Worm (Caenorhabditis elegans) whole organism, young adult: ENCODE data around the gene ZK742.3.

Experiments used
- B0336.3 ChIP-seq: fragments of 200-800 bp; sonication (Bioruptor generic); IDR thresholded peaks from 2 replicates; pipeline ENCODE4 v1.3.6; 2022; ENCODE audit warnings: missing genetic modification characterization, missing compliant biosample characterization
- F22D6.2 ChIP-seq: sonication (generic microtip); optimal IDR thresholded peaks from 2 replicates; lab custom pipeline; 2016; ENCODE audit warnings: mild to moderate bottlenecking, missing genetic modification characterization, missing compliant biosample characterization
- F23B12.7 ChIP-seq: sonication (generic microtip); optimal IDR thresholded peaks from 2 replicates; lab custom pipeline; 2017; ENCODE audit warnings: missing genetic modification characterization, mild to moderate bottlenecking, missing compliant biosample characterization, antibody characterized with exemption, moderate library complexity; ENCODE audit not compliant: insufficient read depth
- F52B5.7 ChIP-seq: sonication (generic microtip); optimal IDR thresholded peaks from 2 replicates; lab custom pipeline; 2016; ENCODE audit warnings: mild to moderate bottlenecking, missing genetic modification characterization, missing compliant biosample characterization
- F55B11.4 ChIP-seq: sonication (generic microtip); optimal IDR thresholded peaks from 2 replicates; lab custom pipeline; 2016; ENCODE audit warnings: missing compliant biosample characterization, missing genetic modification characterization, borderline replicate concordance; ENCODE audit not compliant: insufficient read depth
- K12H6.12 ChIP-seq: fragments of 200-800 bp; sonication (Bioruptor generic); optimal IDR thresholded peaks from 2 replicates; lab custom pipeline; 2018; ENCODE audit warnings: mild to moderate bottlenecking, missing genetic modification characterization, missing compliant biosample characterization
- T07F8.4 ChIP-seq: sonication (generic microtip); optimal IDR thresholded peaks from 2 replicates; lab custom pipeline; 2016; ENCODE audit warnings: mild to moderate bottlenecking, missing genetic modification characterization, moderate library complexity, missing compliant biosample characterization
- T26A5.8 ChIP-seq: sonication (generic microtip); optimal IDR thresholded peaks from 2 replicates; lab custom pipeline; 2016; ENCODE audit warnings: missing genetic modification characterization, missing compliant biosample characterization
- Y53F4B.3 ChIP-seq: fragments of 200-800 bp; sonication (Bioruptor generic); IDR thresholded peaks from 2 replicates; pipeline ENCODE4 v1.3.6; 2022; ENCODE audit warnings: missing genetic modification reagents, missing genetic modification characterization, missing compliant biosample characterization
- Y56A3A.18 ChIP-seq: fragments of 200-800 bp; sonication (Bioruptor generic); IDR thresholded peaks from 2 replicates; pipeline ENCODE4 v1.3.6; 2022; ENCODE audit warnings: missing genetic modification reagents, missing genetic modification characterization, missing compliant biosample characterization
- atf-7 ChIP-seq: sonication (generic microtip); optimal IDR thresholded peaks from 2 replicates; lab custom pipeline; 2017; ENCODE audit warnings: mild to moderate bottlenecking, missing genetic modification characterization, missing compliant biosample characterization
- athp-1 ChIP-seq: sonication (generic microtip); optimal IDR thresholded peaks from 2 replicates; lab custom pipeline; 2017; ENCODE audit warnings: mild to moderate bottlenecking, missing genetic modification characterization, missing compliant biosample characterization
- attf-6 ChIP-seq: fragments of 200-800 bp; sonication (Bioruptor generic); IDR thresholded peaks from 2 replicates; pipeline ENCODE4 v1.3.6; 2022; ENCODE audit warnings: missing genetic modification reagents, missing genetic modification characterization, missing compliant biosample characterization
- bed-1 ChIP-seq: fragments of 200-800 bp; sonication (Bioruptor generic); IDR thresholded peaks from 2 replicates; pipeline ENCODE4 v1.3.6; 2022; ENCODE audit warnings: missing genetic modification reagents, missing genetic modification characterization, missing compliant biosample characterization
- ceh-58 ChIP-seq: fragments of 200-800 bp; sonication (Bioruptor generic); IDR thresholded peaks from 2 replicates; pipeline ENCODE4 v1.3.6; 2022; ENCODE audit warnings: missing genetic modification characterization, missing compliant biosample characterization
- ceh-91 ChIP-seq: fragments of 200-800 bp; sonication (Bioruptor generic); IDR thresholded peaks from 2 replicates; pipeline ENCODE4 v1.3.6; 2022; ENCODE audit warnings: missing genetic modification reagents, missing genetic modification characterization, missing compliant biosample characterization
- dox-1 ChIP-seq: fragments of 200-800 bp; sonication (Bioruptor generic); IDR thresholded peaks from 2 replicates; pipeline ENCODE4 v1.3.6; 2022; ENCODE audit warnings: missing genetic modification reagents, missing genetic modification characterization, missing compliant biosample characterization
- dpl-1 ChIP-seq: fragments of 150-350 bp; optimal IDR thresholded peaks from 2 replicates; lab custom pipeline; 2014; ENCODE audit warnings: missing biosample characterization, missing genetic modification reagents, missing genetic modification characterization
- ekl-4 ChIP-seq: fragments of 200-800 bp; sonication (Bioruptor generic); IDR thresholded peaks from 2 replicates; pipeline ENCODE4 v1.3.6; 2022; ENCODE audit warnings: missing genetic modification reagents, missing genetic modification characterization, missing compliant biosample characterization
- fkh-3 ChIP-seq: sonication (generic microtip); optimal IDR thresholded peaks from 2 replicates; lab custom pipeline; 2016; ENCODE audit warnings: mild to moderate bottlenecking, missing genetic modification characterization, missing compliant biosample characterization
- him-1 ChIP-seq: sonication (generic microtip); optimal IDR thresholded peaks from 2 replicates; lab custom pipeline; 2016; ENCODE audit warnings: missing genotype, missing genetic modification reagents, missing genetic modification characterization, missing compliant biosample characterization
- hlh-26 ChIP-seq: fragments of 200-800 bp; sonication (Bioruptor generic); conservative IDR thresholded peaks from 2 replicates; pipeline ENCODE4 v1.3.6; 2022; ENCODE audit warnings: missing genetic modification reagents, missing genetic modification characterization, missing compliant biosample characterization
- hmg-1.2 ChIP-seq: fragments of 200-800 bp; sonication (Bioruptor generic); IDR thresholded peaks from 2 replicates; pipeline ENCODE4 v1.3.6; 2022; ENCODE audit warnings: missing genetic modification reagents, missing genetic modification characterization, missing compliant biosample characterization
- hrde-1 ChIP-seq: sonication (generic microtip); optimal IDR thresholded peaks from 2 replicates; lab custom pipeline; 2016; ENCODE audit warnings: missing genetic modification characterization, mild to moderate bottlenecking, missing compliant biosample characterization, moderate library complexity, missing genotype, missing genetic modification reagents, borderline replicate concordance
- lag-1 ChIP-seq: fragments of 200-800 bp; sonication (Bioruptor generic); IDR thresholded peaks from 2 replicates; pipeline ENCODE4 v1.3.6; 2022; ENCODE audit warnings: missing genetic modification reagents, missing genetic modification characterization, missing compliant biosample characterization
- lin-26 ChIP-seq: fragments of 200-800 bp; sonication (Bioruptor generic); IDR thresholded peaks from 2 replicates; pipeline ENCODE4 v1.3.6; 2022; ENCODE audit warnings: missing genetic modification reagents, missing genetic modification characterization, missing compliant biosample characterization
- lin-54 ChIP-seq: fragments of 200-800 bp; sonication (Bioruptor generic); optimal IDR thresholded peaks from 2 replicates; lab custom pipeline; 2018; ENCODE audit warnings: mild to moderate bottlenecking, missing genetic modification characterization, missing compliant biosample characterization
- lsl-1 ChIP-seq: fragments of 200-800 bp; sonication (Bioruptor generic); optimal IDR thresholded peaks from 2 replicates; lab custom pipeline; 2018; ENCODE audit warnings: mild to moderate bottlenecking, missing genetic modification characterization, moderate library complexity, missing compliant biosample characterization
- madf-6 ChIP-seq: fragments of 200-800 bp; sonication (Bioruptor generic); IDR thresholded peaks from 2 replicates; pipeline ENCODE4 v1.3.6; 2022; ENCODE audit warnings: missing genetic modification reagents, missing genetic modification characterization, missing compliant biosample characterization
- mcd-1 ChIP-seq: fragments of 200-800 bp; sonication (Bioruptor generic); IDR thresholded peaks from 2 replicates; pipeline ENCODE4 v1.3.6; 2022; ENCODE audit warnings: missing genetic modification reagents, missing genetic modification characterization, missing compliant biosample characterization
- mel-28 ChIP-seq: sonication (generic microtip); optimal IDR thresholded peaks from 2 replicates; lab custom pipeline; 2016; ENCODE audit warnings: borderline replicate concordance, mild to moderate bottlenecking, missing genetic modification characterization, missing compliant biosample characterization
- mes-4 ChIP-seq: sonication (generic microtip); optimal IDR thresholded peaks from 2 replicates; lab custom pipeline; 2016; ENCODE audit warnings: missing genotype, missing genetic modification characterization, missing compliant biosample characterization
- nfya-1 ChIP-seq: sonication (generic microtip); optimal IDR thresholded peaks from 2 replicates; lab custom pipeline; 2017; ENCODE audit warnings: antibody characterized with exemption, missing compliant biosample characterization, missing genetic modification characterization, borderline replicate concordance; ENCODE audit not compliant: insufficient read depth
- nhr-27 ChIP-seq: fragments of 200-800 bp; sonication (Bioruptor generic); optimal IDR thresholded peaks from 2 replicates; lab custom pipeline; 2018; ENCODE audit warnings: mild to moderate bottlenecking, missing genetic modification characterization, moderate library complexity, missing compliant biosample characterization
- nhr-80 ChIP-seq: sonication (generic microtip); optimal IDR thresholded peaks from 2 replicates; lab custom pipeline; 2016; ENCODE audit warnings: missing genetic modification characterization, missing compliant biosample characterization
- pbrm-1 ChIP-seq: fragments of 200-800 bp; sonication (Bioruptor generic); IDR thresholded peaks from 2 replicates; pipeline ENCODE4 v1.3.6; 2022; ENCODE audit warnings: missing genetic modification reagents, missing genetic modification characterization, missing compliant biosample characterization
- rec-8 ChIP-seq, 2 experiments: sonication (generic microtip); optimal IDR thresholded peaks; 2 replicates each; lab custom pipeline; 2016; ENCODE audit warnings: mild to moderate bottlenecking in 2 of 2, missing genetic modification characterization in 2 of 2, missing genetic modification reagents in 2 of 2, missing genotype in 2 of 2, missing biosample characterization in 1 of 2, missing compliant biosample characterization in 1 of 2, moderate library complexity in 1 of 2
- repo-1 ChIP-seq: sonication (generic microtip); optimal IDR thresholded peaks from 2 replicates; lab custom pipeline; 2017; ENCODE audit warnings: mild to moderate bottlenecking, missing genetic modification characterization, missing compliant biosample characterization
- unc-130 ChIP-seq: sonication (generic microtip); optimal IDR thresholded peaks from 2 replicates; lab custom pipeline; 2016; ENCODE audit warnings: missing genetic modification reagents, missing genetic modification characterization, missing compliant biosample characterization
- xnd-1 ChIP-seq: sonication (generic microtip); optimal IDR thresholded peaks from 2 replicates; lab custom pipeline; 2016; ENCODE audit warnings: missing genotype, missing genetic modification reagents, missing genetic modification characterization, missing compliant biosample characterization
- ztf-3 ChIP-seq: fragments of 200-800 bp; sonication (Bioruptor generic); optimal IDR thresholded peaks from 2 replicates; lab custom pipeline; 2018; ENCODE audit warnings: mild to moderate bottlenecking, missing genetic modification characterization, missing compliant biosample characterization

Gene ZK742.3

DNA sequence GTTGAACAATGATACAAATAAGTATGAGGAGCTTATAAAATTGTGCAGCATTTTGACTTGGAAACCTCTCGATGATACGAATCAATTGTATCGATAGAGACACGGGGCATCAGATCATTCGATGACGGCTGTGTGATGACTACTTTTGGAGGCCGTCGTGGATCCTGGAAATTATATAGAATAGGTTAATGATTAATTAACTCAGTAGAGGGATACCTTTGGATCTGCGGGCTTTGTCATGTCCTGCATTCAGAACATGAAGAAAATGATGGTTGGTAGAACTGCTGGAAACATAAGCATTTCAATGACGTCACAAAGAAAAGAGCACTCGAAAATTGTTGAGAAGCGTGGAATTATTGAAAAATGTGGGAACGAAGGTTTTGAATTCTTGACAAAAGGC, 4.9 kb upstream of the ZK742.3 start, which contains the start of gene ZK742.6 (continued):
- TF ChIP-seq T07F8.4 (no peak), mel-28 (tag; lab: Kevin White, UChicago) (no peak), him-1 (tag; lab: Kevin White, UChicago) (peak; percentile 71), attf-6 (GFP tag; lab: Robert Waterston, UW) (peak; percentile 41; the same call in 1 of the 2 replicates), hmg-1.2 (GFP tag; lab: Robert Waterston, UW) (no peak), bed-1 (GFP tag; lab: Robert Waterston, UW) (no peak), hrde-1 (tag; lab: Kevin White, UChicago) (peak; percentile 53), repo-1 (tag; lab: Kevin White, UChicago) (peak; percentile 22), Y56A3A.18 (GFP tag; lab: Robert Waterston, UW) (peak; percentile 59; the same call in 1 of the 2 replicates), nhr-27 (tag; lab: Kevin White, UChicago) (no peak), ekl-4 (peak; percentile 66), K12H6.12 (tag; lab: Kevin White, UChicago) (no peak), lin-54 (GFP tag; lab: Kevin White, UChicago) (peak; percentile 34), fkh-3 (tag; lab: Kevin White, UChicago) (no peak), lsl-1 (GFP tag; lab: Kevin White, UChicago) (no peak), F22D6.2 (no peak), ceh-58 (0 out of 2 replicates have a peak, but pooled peaks have one; percentile 42), ztf-3 (GFP tag; lab: Kevin White, UChicago) (no peak), athp-1 (peak; percentile 8), pbrm-1 (GFP tag; lab: Robert Waterston, UW) (0 out of 2 replicates have a peak, but pooled peaks have one; percentile 52), lag-1 (GFP tag; lab: Robert Waterston, UW) (no peak), unc-130 (GFP tag; lab: Kevin White, UChicago) (no peak), B0336.3 (GFP tag; lab: Robert Waterston, UW) (peak; percentile 57)

DNA sequence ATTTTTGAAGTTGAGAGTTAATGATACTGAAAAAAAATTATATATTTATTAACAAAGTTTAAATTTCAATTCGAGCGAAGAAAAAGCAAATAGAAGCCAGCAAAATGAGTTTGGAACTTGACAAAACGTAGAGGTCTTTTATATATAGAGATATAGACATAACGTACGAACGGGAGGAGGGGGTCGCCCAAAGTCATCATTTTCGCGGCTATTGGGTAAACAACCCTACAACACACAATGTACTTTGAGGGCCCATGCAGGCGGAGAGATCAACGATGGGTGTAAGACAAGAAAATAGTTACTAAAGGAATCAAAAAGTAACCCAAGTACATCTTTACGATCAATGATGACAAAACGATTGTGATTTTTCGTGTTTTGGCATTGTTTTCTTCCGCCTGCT, 2.0 kb upstream of the ZK742.3 start, which contains the start of gene ZK742.4:
ZK742.4 (minus strand) TSS at position 35 of the 400 bp plus-strand sequence.
- no peak for TF ChIP-seq dpl-1 (GFP tag; lab: Kevin White, UChicago)
- TF ChIP-seq lin-26 (GFP tag; lab: Robert Waterston, UW), result no peak
- no peak for TF ChIP-seq Y53F4B.3 (GFP tag; lab: Robert Waterston, UW)

DNA sequence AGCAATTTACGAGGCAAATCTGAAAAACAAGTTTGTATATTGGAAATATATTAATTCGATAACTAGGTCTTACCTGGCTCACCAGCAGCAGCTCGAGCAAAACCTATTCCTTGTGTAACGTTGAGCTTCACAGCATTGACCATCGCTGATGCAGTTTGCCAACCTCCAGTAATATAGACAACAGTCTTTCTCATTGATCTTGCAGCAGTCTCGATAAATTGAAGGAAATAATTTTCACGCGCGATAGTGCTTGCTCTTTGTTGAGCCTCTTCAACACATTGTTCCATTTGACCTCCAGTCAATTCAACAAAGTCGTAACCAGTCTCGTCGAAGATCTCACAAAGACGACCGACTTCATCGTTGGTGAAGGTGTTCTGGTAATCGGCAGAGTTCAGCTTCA, 879 bp upstream of the ZK742.3 start:
- TF ChIP-seq atf-7 (tag; lab: Kevin White, UChicago), result no peak
- no peak for TF ChIP-seq mcd-1 (GFP tag; lab: Robert Waterston, UW)
- TF ChIP-seq nfya-1 (tag; lab: Kevin White, UChicago), result no peak

DNA sequence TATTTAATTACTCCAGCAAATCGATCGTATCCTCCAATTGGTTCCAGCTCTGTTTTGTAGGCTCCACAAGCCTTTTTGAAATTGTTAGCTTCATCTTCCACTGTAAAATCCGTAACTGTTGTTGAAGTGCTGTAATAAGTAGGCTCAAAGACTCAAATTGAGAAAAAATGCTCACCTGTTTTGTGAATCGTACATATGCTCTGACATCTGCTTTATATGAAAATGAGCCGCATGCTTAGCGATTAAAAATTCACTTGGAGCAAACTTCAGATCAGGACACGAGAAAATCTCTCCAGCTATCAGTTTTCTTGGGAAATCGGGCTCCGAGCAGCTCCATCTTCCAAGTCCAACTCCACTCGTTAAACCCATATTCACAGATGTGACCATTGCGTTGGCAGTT, 1.3 kb downstream of the ZK742.3 start:
- TF ChIP-seq rec-8 (tag; optimal IDR thresholded peaks at IDR 0.05; lab: Kevin White, UChicago) (no peak), T26A5.8 (no peak), madf-6 (GFP tag; lab: Robert Waterston, UW) (0 out of 2 replicates have a peak, but pooled peaks have one; percentile 15)

DNA sequence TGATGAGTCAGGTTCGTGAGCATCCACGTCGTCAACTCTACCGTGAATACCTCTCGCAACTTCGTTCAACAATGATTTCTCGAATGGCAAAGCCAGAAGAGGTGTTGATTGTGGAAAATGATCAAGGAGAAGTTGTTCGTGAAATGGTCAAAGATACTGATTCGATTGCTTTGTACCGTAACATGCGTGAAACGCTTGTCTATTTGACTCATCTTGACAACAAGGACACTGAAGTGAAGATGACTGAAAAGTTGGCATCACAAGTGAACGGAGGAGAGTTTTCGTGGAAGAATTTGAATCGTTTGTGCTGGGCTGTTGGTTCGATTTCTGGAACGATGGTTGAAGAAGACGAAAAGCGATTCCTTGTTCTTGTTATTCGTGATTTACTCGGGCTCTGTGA, 3.1 kb downstream of the ZK742.3 start:
- TF ChIP-seq ceh-91 (GFP tag; lab: Robert Waterston, UW) (no peak), mcd-1 (GFP tag; lab: Robert Waterston, UW) (no peak), mes-4 (tag; lab: Kevin White, UChicago) (no peak), xnd-1 (tag; lab: Kevin White, UChicago) (no peak), nhr-80 (tag; lab: Kevin White, UChicago) (no peak), F52B5.7 (tag; lab: Kevin White, UChicago) (no peak), F23B12.7 (tag; lab: Kevin White, UChicago) (no peak), rec-8 (tag; optimal IDR thresholded peaks at IDR 0.05; lab: Kevin White, UChicago) (no peak), F22D6.2 (no peak), lag-1 (GFP tag; lab: Robert Waterston, UW) (no peak), dox-1 (no peak), nhr-27 (tag; lab: Kevin White, UChicago) (no peak), hlh-26 (no peak), F55B11.4 (tag; lab: Kevin White, UChicago) (no peak)
